Worm (Caenorhabditis elegans) whole organism, L4 larva: ENCODE results near the gene F49A5.10.

Experiments
- F26F4.8 ChIP-seq: fragments of 200-800 bp; sonication (Bioruptor generic); conservative IDR thresholded peaks from 2 replicates; pipeline ENCODE4 v1.3.6; 2022; ENCODE audit warnings: missing genetic modification characterization, missing compliant biosample characterization
- daf-8 ChIP-seq: fragments of 200-800 bp; sonication (Bioruptor generic); IDR thresholded peaks from 2 replicates; pipeline ENCODE4 v1.3.6; 2022; ENCODE audit warnings: missing genetic modification characterization, missing compliant biosample characterization
- lin-15B ChIP-seq: fragments of 150-350 bp; sonication (generic microtip); optimal IDR thresholded peaks from 3 replicates; lab custom pipeline; 2014; ENCODE audit warnings: missing biosample characterization, missing genetic modification characterization
- mep-1 ChIP-seq: fragments of 150-350 bp; sonication (generic microtip); optimal IDR thresholded peaks from 3 replicates; lab custom pipeline; 2014; ENCODE audit warnings: missing biosample characterization, missing genetic modification characterization
- mxl-3 ChIP-seq: fragments of 200-800 bp; sonication (Bioruptor generic); optimal IDR thresholded peaks from 2 replicates; lab custom pipeline; 2018; ENCODE audit warnings: mild to moderate bottlenecking, missing genetic modification characterization, missing compliant biosample characterization
- pqm-1 ChIP-seq: sonication (generic microtip); optimal IDR thresholded peaks from 2 replicates; lab custom pipeline; 2017; ENCODE audit warnings: missing biosample characterization, missing genetic modification characterization
- skn-1 ChIP-seq: fragments of 150-350 bp; optimal IDR thresholded peaks from 2 replicates; lab custom pipeline; 2014; ENCODE audit warnings: missing biosample characterization, missing genetic modification characterization
- unc-39 ChIP-seq: sonication (generic microtip); optimal IDR thresholded peaks from 2 replicates; lab custom pipeline; 2017; ENCODE audit warnings: missing biosample characterization, missing genetic modification characterization
- zfp-3 ChIP-seq: fragments of 200-800 bp; sonication (Bioruptor generic); conservative IDR thresholded peaks from 2 replicates; pipeline ENCODE4 v1.3.6; 2022; ENCODE audit warnings: missing genetic modification reagents, missing genetic modification characterization, missing compliant biosample characterization
- ztf-11 ChIP-seq: fragments of 150-350 bp; optimal IDR thresholded peaks from 2 replicates; lab custom pipeline; 2014; ENCODE audit warnings: missing biosample characterization, missing genetic modification characterization

ce11 chrV:16852002-16852401 is 23.1 kb upstream of the F49A5.10 start, which contains the start of gene clec-37:
- TF ChIP-seq skn-1 (tag; lab: Kevin White, UChicago) (no peak), F26F4.8 (GFP tag; lab: Robert Waterston, UW) (no peak), zfp-3 (GFP tag; lab: Robert Waterston, UW) (no peak), ztf-11 (no peak), lin-15B (tag; lab: Kevin White, UChicago) (no peak), pqm-1 (tag; lab: Kevin White, UChicago) (no peak), daf-8 (no peak), mxl-3 (GFP tag; lab: Kevin White, UChicago) (no peak), mep-1 (tag; lab: Kevin White, UChicago) (no peak), unc-39 (no peak)
